Worm (Caenorhabditis elegans) whole organism, L3 larva: ENCODE measurements around the gene W01A11.1.

ENCODE experiments used
- R02D3.7 ChIP-seq: fragments of 150-350 bp; optimal IDR thresholded peaks from 2 replicates; lab custom pipeline; 2014; ENCODE audit warnings: missing biosample characterization, missing genetic modification characterization
- ama-1 ChIP-seq: fragments of 150-350 bp; optimal IDR thresholded peaks from 2 replicates; lab custom pipeline; 2018
- ceh-28 ChIP-seq: fragments of 150-350 bp; optimal IDR thresholded peaks from 2 replicates; lab custom pipeline; 2014; ENCODE audit warnings: missing biosample characterization, missing genetic modification reagents, missing genetic modification characterization
- ceh-82 ChIP-seq: fragments of 150-350 bp; optimal IDR thresholded peaks from 2 replicates; lab custom pipeline; 2014; ENCODE audit warnings: missing biosample characterization, missing genetic modification characterization
- daf-12 ChIP-seq: fragments of 150-350 bp; optimal IDR thresholded peaks from 2 replicates; lab custom pipeline; 2014; ENCODE audit warnings: missing biosample characterization, missing genetic modification reagents, missing genetic modification characterization
- egl-27 ChIP-seq: sonication (generic microtip); optimal IDR thresholded peaks from 4 replicates; lab custom pipeline; 2017; ENCODE audit warnings: missing biosample characterization, missing genetic modification reagents, missing genetic modification characterization
- elt-1 ChIP-seq: fragments of 150-350 bp; optimal IDR thresholded peaks from 2 replicates; lab custom pipeline; 2014; ENCODE audit warnings: missing biosample characterization, missing genetic modification characterization
- elt-2 ChIP-seq: sonication (generic microtip); optimal IDR thresholded peaks from 2 replicates; lab custom pipeline; 2016; ENCODE audit warnings: missing genetic modification reagents, mild to moderate bottlenecking, missing genetic modification characterization, missing compliant biosample characterization
- elt-3 ChIP-seq, 3 experiments: fragments of 150-350 bp in 1 of 3; sonication (generic microtip) in 2 of 3; optimal IDR thresholded peaks; 2 replicates in 2 of 3; 4 replicates in 1 of 3; lab custom pipeline; 2014 to 2017; ENCODE audit warnings: missing biosample characterization in 3 of 3, missing genetic modification characterization in 3 of 3
- eor-1 ChIP-seq, 2 experiments: fragments of 150-350 bp; optimal IDR thresholded peaks; 2 replicates each; lab custom pipeline; 2014 to 2018; ENCODE audit warnings: missing biosample characterization in 2 of 2, missing genetic modification characterization in 2 of 2
- fkh-10 ChIP-seq: sonication (generic microtip); optimal IDR thresholded peaks from 2 replicates; lab custom pipeline; 2017; ENCODE audit warnings: missing biosample characterization, missing genetic modification reagents, missing genetic modification characterization
- jun-1 ChIP-seq: fragments of 150-350 bp; optimal IDR thresholded peaks from 2 replicates; lab custom pipeline; 2014; ENCODE audit warnings: missing biosample characterization, missing genetic modification reagents, missing genetic modification characterization
- lin-15B ChIP-seq: fragments of 150-350 bp; optimal IDR thresholded peaks from 2 replicates; lab custom pipeline; 2014; ENCODE audit warnings: missing biosample characterization, missing genetic modification characterization
- lsy-12 ChIP-seq: sonication (generic microtip); optimal IDR thresholded peaks from 2 replicates; lab custom pipeline; 2016; ENCODE audit warnings: mild to moderate bottlenecking, missing genetic modification characterization, missing compliant biosample characterization
- nfya-1 ChIP-seq: sonication (generic microtip); optimal IDR thresholded peaks from 2 replicates; lab custom pipeline; 2017; ENCODE audit warnings: missing genetic modification characterization, mild to moderate bottlenecking, missing compliant biosample characterization, antibody characterized with exemption, moderate library complexity; ENCODE audit not compliant: insufficient read depth
- nhr-11 ChIP-seq: fragments of 150-350 bp; optimal IDR thresholded peaks from 2 replicates; lab custom pipeline; 2014; ENCODE audit warnings: missing biosample characterization, missing genetic modification characterization
- nhr-23 ChIP-seq: fragments of 150-350 bp; optimal IDR thresholded peaks from 2 replicates; lab custom pipeline; 2014; ENCODE audit warnings: missing biosample characterization, missing genetic modification reagents, missing genetic modification characterization
- nhr-237 ChIP-seq: fragments of 150-350 bp; optimal IDR thresholded peaks from 2 replicates; lab custom pipeline; 2014; ENCODE audit warnings: missing biosample characterization, missing genetic modification characterization
- nhr-25 ChIP-seq: sonication (generic microtip); optimal IDR thresholded peaks from 2 replicates; lab custom pipeline; 2017; ENCODE audit warnings: missing biosample characterization, missing genetic modification characterization
- nhr-28 ChIP-seq: fragments of 150-350 bp; optimal IDR thresholded peaks from 2 replicates; lab custom pipeline; 2014; ENCODE audit warnings: missing biosample characterization, missing genetic modification characterization
- nhr-43 ChIP-seq: sonication (generic microtip); optimal IDR thresholded peaks from 2 replicates; lab custom pipeline; 2016; ENCODE audit warnings: mild to moderate bottlenecking, missing genetic modification characterization, missing compliant biosample characterization; ENCODE audit not compliant: poor library complexity, severe bottlenecking
- nhr-67 ChIP-seq: fragments of 150-350 bp; optimal IDR thresholded peaks from 2 replicates; lab custom pipeline; 2014; ENCODE audit warnings: missing biosample characterization, missing genetic modification characterization
- nhr-76 ChIP-seq: fragments of 150-350 bp; sonication (generic microtip); optimal IDR thresholded peaks from 5 replicates; lab custom pipeline; 2014; ENCODE audit warnings: missing biosample characterization, missing genetic modification characterization
- nhr-77 ChIP-seq: fragments of 150-350 bp; optimal IDR thresholded peaks from 2 replicates; lab custom pipeline; 2014; ENCODE audit warnings: missing biosample characterization, missing genetic modification characterization
- pha-4 ChIP-seq: fragments of 150-350 bp; optimal IDR thresholded peaks from 2 replicates; lab custom pipeline; 2014; ENCODE audit warnings: missing biosample characterization, missing genetic modification reagents, missing genetic modification characterization
- pqm-1 ChIP-seq: fragments of 150-350 bp; optimal IDR thresholded peaks from 2 replicates; lab custom pipeline; 2017; ENCODE audit warnings: missing biosample characterization, missing genetic modification characterization, inconsistent platforms
- sea-2 ChIP-seq: fragments of 150-350 bp; sonication (generic microtip); optimal IDR thresholded peaks from 4 replicates; lab custom pipeline; 2014; ENCODE audit warnings: missing biosample characterization, missing genetic modification reagents, missing genetic modification characterization
- unc-62 ChIP-seq: fragments of 150-350 bp; sonication (generic microtip); optimal IDR thresholded peaks from 4 replicates; lab custom pipeline; 2014; ENCODE audit warnings: missing biosample characterization, missing genetic modification reagents, missing genetic modification characterization
- zag-1 ChIP-seq: fragments of 150-350 bp; optimal IDR thresholded peaks from 2 replicates; lab custom pipeline; 2014; ENCODE audit warnings: missing biosample characterization, missing genetic modification characterization
- ztf-11 ChIP-seq: fragments of 150-350 bp; optimal IDR thresholded peaks from 2 replicates; lab custom pipeline; 2014; ENCODE audit warnings: missing biosample characterization, missing genetic modification characterization
- ztf-4 ChIP-seq: fragments of 150-350 bp; optimal IDR thresholded peaks from 2 replicates; lab custom pipeline; 2014; ENCODE audit warnings: missing biosample characterization, missing genetic modification characterization

The W01A11.1 gene

DNA sequence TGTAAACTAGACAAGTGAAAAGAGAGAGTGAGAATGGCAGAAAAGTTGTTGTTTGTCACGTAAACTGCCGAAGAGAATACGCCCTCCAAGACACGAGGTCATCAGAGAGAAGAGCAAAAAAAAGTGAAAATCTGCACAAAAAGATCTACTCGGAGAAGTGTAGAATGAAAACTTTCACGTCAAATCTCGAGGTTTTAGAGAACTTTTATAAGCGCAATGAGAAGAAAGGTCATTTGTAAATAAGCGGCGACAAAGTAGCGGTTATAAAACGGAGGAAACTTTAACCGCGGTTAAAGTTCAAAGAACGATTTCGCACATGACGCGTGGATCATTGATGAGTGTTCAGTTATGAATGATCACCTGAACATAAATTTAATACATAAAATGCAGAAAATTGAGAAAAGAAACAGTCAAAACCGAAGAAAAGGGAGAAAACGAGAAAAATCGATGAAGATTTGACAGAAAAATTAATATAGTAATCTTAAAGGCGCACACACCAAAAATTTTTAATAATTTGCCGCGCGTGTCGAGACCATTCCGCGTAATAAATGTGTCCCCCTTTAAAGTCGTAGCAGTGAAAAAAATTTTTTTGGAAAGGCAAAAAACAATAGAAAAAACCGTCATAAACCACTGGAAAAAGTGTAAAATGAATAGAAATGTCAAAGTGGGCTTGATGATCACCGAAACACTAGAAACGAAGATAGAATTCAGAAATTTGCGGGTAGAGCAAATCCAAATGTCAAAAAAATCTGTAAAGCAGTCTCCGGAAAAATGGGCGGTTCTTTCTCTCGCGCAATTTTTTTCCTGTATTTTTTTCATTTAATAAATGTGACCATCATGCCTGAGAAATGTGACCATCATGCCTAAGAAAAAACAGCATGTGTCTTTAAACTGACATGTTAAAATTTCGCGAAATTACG lies 18.5 kb downstream of the W01A11.1 start (continued):
- TF ChIP-seq ztf-4 (tag; lab: Kevin White, UChicago) = no peak
- TF ChIP-seq ceh-82 (tag; lab: Kevin White, UChicago) = no peak
- no peak for TF ChIP-seq R02D3.7
- TF ChIP-seq fkh-10 (GFP tag; lab: Kevin White, UChicago) = no peak
- TF ChIP-seq nhr-77 (tag; lab: Kevin White, UChicago) = no peak
- peak; percentile 72 for TF ChIP-seq pha-4 (tag; lab: Kevin White, UChicago)
- TF ChIP-seq jun-1 (tag; lab: Kevin White, UChicago) = peak; percentile 22
- no peak for TF ChIP-seq ztf-11
- TF ChIP-seq lin-15B (tag; lab: Kevin White, UChicago) = no peak
- TF ChIP-seq elt-1 (tag; lab: Kevin White, UChicago) = peak; percentile 52
- no peak for TF ChIP-seq nfya-1 (tag; lab: Kevin White, UChicago)
- TF ChIP-seq unc-62 (GFP tag; lab: Kevin White, UChicago) = no peak
- no peak for TF ChIP-seq nhr-67 (tag; lab: Kevin White, UChicago)
- peak; percentile 35 for TF ChIP-seq elt-2 (tag; lab: Kevin White, UChicago)
- peak; percentile 37 for TF ChIP-seq nhr-23 (tag; lab: Kevin White, UChicago)
- TF ChIP-seq nhr-11 = no peak
- TF ChIP-seq nhr-76 (tag; lab: Kevin White, UChicago) = no peak

- TF ChIP-seq nhr-28 = no peak
- TF ChIP-seq sea-2 (GFP tag; lab: Kevin White, UChicago) = no peak
- TF ChIP-seq eor-1 (tag; optimal IDR thresholded peaks at IDR 0.05; lab: Kevin White, UChicago) = no peak
- no peak for TF ChIP-seq elt-2 (tag; lab: Kevin White, UChicago)
- TF ChIP-seq, all 47 proteins: peak for 0
Measured at ce11 chrV:6518225-6518396, 19.1 kb downstream of the W01A11.1 start, which contains the start of gene F46E10.3. Gene F46E10.3 (plus strand): TSS chrV:6518297.

- no peak for TF ChIP-seq egl-27 (tag; lab: Kevin White, UChicago)
- TF ChIP-seq ztf-11 = no peak
- TF ChIP-seq nfya-1 (tag; lab: Kevin White, UChicago) = no peak
- no peak for TF ChIP-seq nhr-11
- no peak for TF ChIP-seq ama-1 (lab: Kevin White, UChicago)
- no peak for TF ChIP-seq elt-3 (tag; optimal IDR thresholded peaks at IDR 0.05; lab: Kevin White, UChicago)
- TF ChIP-seq lsy-12 (tag; lab: Kevin White, UChicago) = no peak
- TF ChIP-seq ztf-4 (tag; lab: Kevin White, UChicago) = no peak
- no peak for TF ChIP-seq pha-4 (tag; lab: Kevin White, UChicago)
- TF ChIP-seq fkh-10 (GFP tag; lab: Kevin White, UChicago) = no peak
- no peak for TF ChIP-seq unc-62 (GFP tag; lab: Kevin White, UChicago)
Measured at ce11 chrV:6520385-6521080, 21.5 kb downstream of the W01A11.1 start, which contains the start of the genes F46E10.2 and F46E10.18. Gene F46E10.2 (plus strand): TSS chrV:6520435. Gene F46E10.18 (plus strand): TSS chrV:6521030.

ce11 chrV:6522879-6523497 lies 24.0 kb downstream of the W01A11.1 start:
- TF ChIP-seq nhr-25 (tag; lab: Kevin White, UChicago) = no peak
- TF ChIP-seq elt-2 (tag; lab: Kevin White, UChicago) = peak; percentile 89
- peak; percentile 42 for TF ChIP-seq pqm-1 (tag; lab: Kevin White, UChicago)

DNA sequence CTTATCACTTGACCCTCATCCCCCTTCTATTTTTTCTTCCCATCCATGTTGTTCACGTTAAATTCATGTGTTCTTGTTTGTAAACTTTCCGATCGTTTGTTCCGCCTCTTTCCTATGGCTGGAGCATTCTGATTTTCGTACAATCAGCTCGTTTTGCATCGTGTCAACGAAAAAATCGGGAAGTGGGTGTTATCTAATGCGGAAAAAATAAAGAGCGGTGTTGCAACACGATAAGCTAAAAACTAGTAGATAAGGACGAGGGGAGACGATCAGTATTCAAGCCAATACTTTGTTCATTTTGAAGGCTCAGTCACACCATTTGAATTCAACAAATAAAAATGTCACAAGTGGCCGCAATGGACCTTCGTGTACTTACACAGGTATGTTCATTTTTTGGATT lies 25.7 kb downstream of the W01A11.1 start, which contains the start of gene acs-1:
acs-1 (plus strand) TSS at position 233 of the 400 bp plus-strand sequence.
- TF ChIP-seq pqm-1 (tag; lab: Kevin White, UChicago) = peak; percentile 66
- peak; percentile 95 for TF ChIP-seq elt-2 (tag; lab: Kevin White, UChicago)
- TF ChIP-seq zag-1 (tag; lab: Kevin White, UChicago) = no peak

ce11 chrV:6533030-6533429 lies 34.0 kb downstream of the W01A11.1 start, which contains the start of gene hpo-26:
Gene hpo-26 (minus strand): TSS chrV:6533060.
- TF ChIP-seq pha-4 (tag; lab: Kevin White, UChicago) (peak; percentile 90), nhr-43 (tag; lab: Kevin White, UChicago) (no peak), ceh-28 (tag; lab: Kevin White, UChicago) (peak; percentile 3), elt-2 (tag; lab: Kevin White, UChicago) (no peak), ama-1 (lab: Kevin White, UChicago) (no peak), daf-12 (tag; lab: Kevin White, UChicago) (no peak), nhr-11 (no peak), pqm-1 (tag; lab: Kevin White, UChicago) (no peak), nhr-67 (tag; lab: Kevin White, UChicago) (no peak), nhr-237 (tag; lab: Kevin White, UChicago) (no peak)
- TF ChIP-seq, all 47 proteins: peak for 2
